Worm (Caenorhabditis elegans) whole organism, mixed stage, embryonic: ENCODE measurements around the gene fbxa-5.

Source experiments
- M03D4.4 ChIP-seq: sonication (generic microtip); optimal IDR thresholded peaks from 2 replicates; lab custom pipeline; 2017; ENCODE audit warnings: mild to moderate bottlenecking, missing genetic modification characterization, missing compliant biosample characterization
- bed-3 ChIP-seq: fragments of 200-800 bp; sonication (Bioruptor generic); optimal IDR thresholded peaks from 3 replicates; lab custom pipeline; 2018; ENCODE audit warnings: mild to moderate bottlenecking, missing genetic modification characterization, moderate library complexity, missing compliant biosample characterization
- blmp-1 ChIP-seq: fragments of 150-350 bp; optimal IDR thresholded peaks from 2 replicates; lab custom pipeline; 2014; ENCODE audit warnings: missing biosample characterization, missing genetic modification characterization
- ceh-39 ChIP-seq: fragments of 150-350 bp; optimal IDR thresholded peaks from 2 replicates; lab custom pipeline; 2014; ENCODE audit warnings: missing biosample characterization, missing genetic modification characterization
- ceh-83 ChIP-seq: fragments of 200-800 bp; sonication (Bioruptor generic); optimal IDR thresholded peaks from 2 replicates; lab custom pipeline; 2018; ENCODE audit warnings: mild to moderate bottlenecking, missing genetic modification characterization, missing compliant biosample characterization
- ces-1 ChIP-seq: fragments of 150-350 bp; optimal IDR thresholded peaks from 2 replicates; lab custom pipeline; 2014; ENCODE audit warnings: missing biosample characterization, missing genetic modification reagents, missing genetic modification characterization
- drap-1 ChIP-seq: fragments of 200-800 bp; sonication (Bioruptor generic); optimal IDR thresholded peaks from 3 replicates; lab custom pipeline; 2018; ENCODE audit warnings: mild to moderate bottlenecking, missing genetic modification characterization, missing compliant biosample characterization
- elt-1 ChIP-seq: sonication (generic microtip); optimal IDR thresholded peaks from 2 replicates; lab custom pipeline; 2017; ENCODE audit warnings: missing genetic modification characterization, mild to moderate bottlenecking, missing compliant biosample characterization, antibody characterized with exemption, moderate library complexity, borderline replicate concordance; ENCODE audit not compliant: insufficient read depth
- elt-3 ChIP-seq: fragments of 150-350 bp; optimal IDR thresholded peaks from 2 replicates; lab custom pipeline; 2014; ENCODE audit warnings: missing biosample characterization, missing genetic modification characterization
- flh-1 ChIP-seq: fragments of 200-800 bp; sonication (Bioruptor generic); optimal IDR thresholded peaks from 2 replicates; lab custom pipeline; 2018; ENCODE audit warnings: mild to moderate bottlenecking, missing genetic modification characterization, moderate library complexity, missing compliant biosample characterization
- ham-2 ChIP-seq: fragments of 200-800 bp; sonication (Bioruptor generic); optimal IDR thresholded peaks from 2 replicates; lab custom pipeline; 2018; ENCODE audit warnings: mild to moderate bottlenecking, missing genetic modification characterization, missing compliant biosample characterization
- hlh-1 ChIP-seq: fragments of 150-350 bp; optimal IDR thresholded peaks from 2 replicates; lab custom pipeline; 2014; ENCODE audit warnings: missing biosample characterization, missing genetic modification reagents, missing genetic modification characterization
- lin-13 ChIP-seq: fragments of 150-350 bp; optimal IDR thresholded peaks from 2 replicates; lab custom pipeline; 2014; ENCODE audit warnings: missing biosample characterization, missing genetic modification characterization
- lin-32 ChIP-seq: fragments of 200-800 bp; sonication (Bioruptor generic); optimal IDR thresholded peaks from 2 replicates; lab custom pipeline; 2018; ENCODE audit warnings: mild to moderate bottlenecking, missing genetic modification characterization, missing compliant biosample characterization
- lsy-2 ChIP-seq: fragments of 150-350 bp; optimal IDR thresholded peaks from 2 replicates; lab custom pipeline; 2014; ENCODE audit warnings: missing biosample characterization, missing genetic modification characterization
- mab-5 ChIP-seq: fragments of 150-350 bp; optimal IDR thresholded peaks from 2 replicates; lab custom pipeline; 2014; ENCODE audit warnings: missing biosample characterization, missing genetic modification characterization
- mep-1 ChIP-seq: fragments of 150-350 bp; optimal IDR thresholded peaks from 2 replicates; lab custom pipeline; 2017; ENCODE audit warnings: missing biosample characterization, missing genetic modification reagents, missing genetic modification characterization, inconsistent platforms
- mls-2 ChIP-seq: sonication (generic microtip); optimal IDR thresholded peaks from 2 replicates; lab custom pipeline; 2016; ENCODE audit warnings: mild to moderate bottlenecking, missing genetic modification characterization, moderate library complexity, missing compliant biosample characterization
- nhr-12 ChIP-seq: fragments of 150-350 bp; optimal IDR thresholded peaks from 2 replicates; lab custom pipeline; 2014; ENCODE audit warnings: missing biosample characterization, missing genetic modification characterization
- nhr-2 ChIP-seq: fragments of 150-350 bp; optimal IDR thresholded peaks from 2 replicates; lab custom pipeline; 2014; ENCODE audit warnings: missing biosample characterization, missing genetic modification characterization
- nhr-237 ChIP-seq: fragments of 150-350 bp; optimal IDR thresholded peaks from 2 replicates; lab custom pipeline; 2014; ENCODE audit warnings: missing biosample characterization, missing genetic modification characterization
- nhr-28 ChIP-seq: fragments of 150-350 bp; optimal IDR thresholded peaks from 2 replicates; lab custom pipeline; 2014; ENCODE audit warnings: missing biosample characterization, missing genetic modification characterization
- nhr-76 ChIP-seq: sonication (generic microtip); optimal IDR thresholded peaks from 2 replicates; lab custom pipeline; 2017; ENCODE audit warnings: missing biosample characterization, missing genetic modification characterization
- pha-4 ChIP-seq: fragments of 150-350 bp; optimal IDR thresholded peaks from 2 replicates; lab custom pipeline; 2018; ENCODE audit warnings: missing biosample characterization, missing genetic modification reagents, missing genetic modification characterization
- sem-2 ChIP-seq: fragments of 200-800 bp; sonication (Bioruptor generic); optimal IDR thresholded peaks from 2 replicates; lab custom pipeline; 2018; ENCODE audit warnings: mild to moderate bottlenecking, missing genetic modification characterization, missing compliant biosample characterization
- snpc-4 ChIP-seq: fragments of 150-350 bp; optimal IDR thresholded peaks from 2 replicates; lab custom pipeline; 2014; ENCODE audit warnings: missing biosample characterization, missing genetic modification characterization
- sptf-1 ChIP-seq: sonication (generic microtip); optimal IDR thresholded peaks from 2 replicates; lab custom pipeline; 2017; ENCODE audit warnings: mild to moderate bottlenecking, missing genetic modification characterization, moderate library complexity, missing compliant biosample characterization
- unc-120 ChIP-seq: sonication (generic microtip); optimal IDR thresholded peaks from 2 replicates; lab custom pipeline; 2017; ENCODE audit warnings: missing genetic modification characterization, missing compliant biosample characterization; ENCODE audit not compliant: poor library complexity, severe bottlenecking
- unc-39 ChIP-seq: fragments of 150-350 bp; optimal IDR thresholded peaks from 2 replicates; lab custom pipeline; 2014; ENCODE audit warnings: missing biosample characterization, missing genetic modification characterization
- unc-62 ChIP-seq: fragments of 150-350 bp; optimal IDR thresholded peaks from 2 replicates; lab custom pipeline; 2014; ENCODE audit warnings: missing biosample characterization, missing genetic modification reagents, missing genetic modification characterization
- zip-8 ChIP-seq: fragments of 150-350 bp; optimal IDR thresholded peaks from 2 replicates; lab custom pipeline; 2014; ENCODE audit warnings: missing biosample characterization, missing genetic modification characterization
- ztf-11 ChIP-seq: fragments of 150-350 bp; optimal IDR thresholded peaks from 2 replicates; lab custom pipeline; 2014; ENCODE audit warnings: missing biosample characterization, missing genetic modification characterization

fbxa-5 gene

DNA sequence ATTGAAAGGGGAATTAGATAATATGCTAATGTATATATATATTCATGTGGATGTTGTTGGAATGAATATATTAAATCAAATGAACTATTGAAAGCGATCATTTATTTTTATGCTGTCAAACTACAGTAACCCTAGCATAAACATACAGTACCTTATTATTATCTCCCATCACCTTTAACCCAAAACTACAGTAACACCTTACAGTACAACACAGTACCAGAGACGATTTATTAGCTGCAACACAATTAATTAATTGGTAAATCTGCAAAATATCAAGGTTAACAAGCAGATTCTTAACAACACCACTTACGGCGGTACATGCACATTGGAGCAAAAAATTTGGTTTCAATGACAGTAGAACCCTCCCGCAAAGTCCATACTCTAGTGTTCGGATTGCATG lies 15.2 kb upstream of the fbxa-5 start, which contains the start of gene Y82E9BL.1:
Gene Y82E9BL.1, minus strand, starts transcription at position 101 of the 400 bp plus-strand sequence.
- TF ChIP-seq nhr-237 (tag; lab: Kevin White, UChicago) (no peak), elt-1 (tag; lab: Kevin White, UChicago) (no peak), lin-13 (tag; lab: Kevin White, UChicago) (no peak), M03D4.4 (tag; lab: Kevin White, UChicago) (no peak), nhr-12 (no peak), nhr-2 (tag; lab: Kevin White, UChicago) (no peak), lin-32 (no peak), blmp-1 (tag; lab: Kevin White, UChicago) (no peak), mls-2 (tag; lab: Kevin White, UChicago) (no peak), bed-3 (GFP tag; lab: Kevin White, UChicago) (no peak), elt-3 (no peak), ces-1 (GFP tag; lab: Kevin White, UChicago) (no peak), ztf-11 (tag; lab: Kevin White, UChicago) (no peak), zip-8 (tag; lab: Kevin White, UChicago) (no peak), flh-1 (GFP tag; lab: Kevin White, UChicago) (no peak), sptf-1 (no peak), nhr-28 (tag; lab: Kevin White, UChicago) (no peak)

ce11 chrIII:1354523-1354922 lies 14.4 kb upstream of the fbxa-5 start:
- no peak for TF ChIP-seq mep-1 (tag; lab: Kevin White, UChicago)
- no peak for TF ChIP-seq ceh-83 (GFP tag; lab: Kevin White, UChicago)
- no peak for TF ChIP-seq sptf-1
- TF ChIP-seq zip-8 (tag; lab: Kevin White, UChicago): no peak
- no peak for TF ChIP-seq ztf-11 (tag; lab: Kevin White, UChicago)
- no peak for TF ChIP-seq pha-4 (tag; lab: Kevin White, UChicago)
- no peak for TF ChIP-seq lsy-2
- TF ChIP-seq drap-1 (GFP tag; lab: Kevin White, UChicago): no peak
- TF ChIP-seq, all 35 proteins: peak for 0

DNA sequence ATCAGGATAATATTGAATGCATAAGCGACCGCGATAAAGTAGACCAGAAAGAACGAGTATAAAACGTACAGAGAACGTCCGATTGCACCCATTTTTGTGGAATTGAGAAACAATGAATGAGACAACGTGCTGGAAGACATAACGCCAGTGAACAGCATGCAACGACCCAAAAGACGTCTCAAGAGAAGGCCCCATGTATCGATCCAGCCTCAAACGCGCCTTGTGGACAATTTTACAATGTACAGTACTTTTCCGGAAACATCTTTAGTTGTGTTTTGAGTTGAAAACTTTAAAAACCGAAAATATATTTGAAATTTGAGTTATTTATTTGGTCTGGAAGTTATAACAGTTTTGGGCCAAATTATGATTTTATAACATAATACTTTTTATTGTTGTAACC lies 10.6 kb upstream of the fbxa-5 start, which contains the start of gene Y82E9BL.3:
Gene Y82E9BL.3, minus strand, starts transcription at position 101 of the 400 bp plus-strand sequence.
- TF ChIP-seq unc-62 (GFP tag; lab: Kevin White, UChicago) (no peak), nhr-2 (tag; lab: Kevin White, UChicago) (no peak), elt-1 (tag; lab: Kevin White, UChicago) (no peak), sptf-1 (no peak)

DNA sequence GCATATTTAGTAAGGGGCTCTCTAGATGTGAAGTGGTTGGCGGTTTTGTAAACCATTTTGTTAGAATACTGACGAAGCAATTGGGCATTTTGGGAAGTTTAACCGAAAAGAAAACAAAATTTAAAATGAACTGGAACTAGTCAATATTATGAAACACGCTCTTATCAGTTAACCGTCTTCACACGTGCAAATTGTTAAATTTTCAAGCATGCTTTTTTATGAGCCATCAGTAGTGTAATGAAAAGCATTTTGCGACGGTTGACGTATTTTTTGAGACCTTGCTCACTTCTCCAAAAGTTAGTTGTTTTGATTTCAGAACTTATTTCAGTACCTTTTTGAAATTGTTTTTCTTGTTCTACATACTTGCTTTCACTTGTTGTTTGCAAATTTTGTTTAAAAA lies 9.2 kb upstream of the fbxa-5 start, which contains the start of gene fbxa-25:
Gene fbxa-25, minus strand, starts transcription at position 138 of the 400 bp plus-strand sequence.
- no peak for TF ChIP-seq hlh-1 (tag; lab: Kevin White, UChicago)
- no peak for TF ChIP-seq lin-13 (tag; lab: Kevin White, UChicago)
- TF ChIP-seq ceh-39 (tag; lab: Kevin White, UChicago): no peak
- no peak for TF ChIP-seq nhr-237 (tag; lab: Kevin White, UChicago)
- TF ChIP-seq ham-2 (GFP tag; lab: Kevin White, UChicago): no peak
- TF ChIP-seq snpc-4 (tag; lab: Kevin White, UChicago): no peak
- TF ChIP-seq mls-2 (tag; lab: Kevin White, UChicago): no peak
- no peak for TF ChIP-seq sptf-1
- no peak for TF ChIP-seq zip-8 (tag; lab: Kevin White, UChicago)
- no peak for TF ChIP-seq unc-39 (tag; lab: Kevin White, UChicago)
- no peak for TF ChIP-seq nhr-28 (tag; lab: Kevin White, UChicago)
- TF ChIP-seq blmp-1 (tag; lab: Kevin White, UChicago): no peak
- no peak for TF ChIP-seq sem-2 (GFP tag; lab: Kevin White, UChicago)
- TF ChIP-seq mab-5 (tag; lab: Kevin White, UChicago): no peak

ce11 chrIII:1347539-1347938 lies 7.4 kb upstream of the fbxa-5 start, which contains the start of gene Y82E9BL.5:
Gene Y82E9BL.5 (minus strand): TSS chrIII:1347639.
- TF ChIP-seq mab-5 (tag; lab: Kevin White, UChicago) (no peak), unc-120 (no peak), sptf-1 (no peak), blmp-1 (tag; lab: Kevin White, UChicago) (no peak), flh-1 (GFP tag; lab: Kevin White, UChicago) (no peak), nhr-2 (tag; lab: Kevin White, UChicago) (no peak), mls-2 (tag; lab: Kevin White, UChicago) (no peak), nhr-12 (no peak), nhr-28 (tag; lab: Kevin White, UChicago) (no peak), nhr-76 (tag; lab: Kevin White, UChicago) (no peak), elt-1 (tag; lab: Kevin White, UChicago) (no peak)
- TF ChIP-seq, all 35 proteins: peak for 0
